Worm (Caenorhabditis elegans) whole organism, L2 larva: Measurements from ENCODE around the gene nfx-1.

ENCODE experiments used
- C34F6.9 ChIP-seq: fragments of 150-350 bp; optimal IDR thresholded peaks from 2 replicates; lab custom pipeline; 2014; ENCODE audit warnings: missing biosample characterization, missing genetic modification characterization
- F13H6.1 ChIP-seq: sonication (generic microtip); optimal IDR thresholded peaks from 2 replicates; lab custom pipeline; 2016; ENCODE audit warnings: missing genetic modification characterization, missing compliant biosample characterization
- R02D3.7 ChIP-seq: fragments of 150-350 bp; optimal IDR thresholded peaks from 2 replicates; lab custom pipeline; 2014; ENCODE audit warnings: missing biosample characterization, missing genetic modification characterization
- Y55F3AM.14 ChIP-seq: fragments of 200-800 bp; sonication (Bioruptor generic); optimal IDR thresholded peaks from 2 replicates; lab custom pipeline; 2018; ENCODE audit warnings: mild to moderate bottlenecking, missing genetic modification characterization, missing compliant biosample characterization
- ZK546.5 ChIP-seq: sonication (generic microtip); optimal IDR thresholded peaks from 2 replicates; lab custom pipeline; 2017; ENCODE audit warnings: missing biosample characterization, missing genetic modification characterization
- alr-1 ChIP-seq: fragments of 150-350 bp; optimal IDR thresholded peaks from 2 replicates; lab custom pipeline; 2014; ENCODE audit warnings: missing biosample characterization, missing genetic modification characterization
- aly-2 ChIP-seq: fragments of 150-350 bp; optimal IDR thresholded peaks from 2 replicates; lab custom pipeline; 2014; ENCODE audit warnings: missing biosample characterization, missing genetic modification characterization
- ama-1 ChIP-seq: fragments of 150-350 bp; optimal IDR thresholded peaks from 2 replicates; lab custom pipeline; 2018; ENCODE audit warnings: inconsistent platforms
- blmp-1 ChIP-seq: sonication (generic microtip); optimal IDR thresholded peaks from 2 replicates; lab custom pipeline; 2017; ENCODE audit warnings: missing genetic modification characterization, mild to moderate bottlenecking, missing compliant biosample characterization, antibody characterized with exemption, moderate library complexity; ENCODE audit not compliant: insufficient read depth
- ceh-16 ChIP-seq: fragments of 150-350 bp; optimal IDR thresholded peaks from 2 replicates; lab custom pipeline; 2014; ENCODE audit warnings: missing biosample characterization, missing genetic modification characterization
- ceh-82 ChIP-seq: fragments of 150-350 bp; optimal IDR thresholded peaks from 2 replicates; lab custom pipeline; 2014; ENCODE audit warnings: missing biosample characterization, missing genetic modification characterization
- crh-2 ChIP-seq: sonication (generic microtip); optimal IDR thresholded peaks from 2 replicates; lab custom pipeline; 2017; ENCODE audit warnings: missing biosample characterization, missing genetic modification characterization
- dmd-4 ChIP-seq: sonication (generic microtip); optimal IDR thresholded peaks from 2 replicates; lab custom pipeline; 2017; ENCODE audit warnings: missing biosample characterization, missing genetic modification characterization
- egl-27 ChIP-seq: sonication (generic microtip); optimal IDR thresholded peaks from 3 replicates; lab custom pipeline; 2017; ENCODE audit warnings: missing biosample characterization, missing genetic modification reagents, missing genetic modification characterization
- elt-1 ChIP-seq: fragments of 150-350 bp; optimal IDR thresholded peaks from 2 replicates; lab custom pipeline; 2014; ENCODE audit warnings: missing biosample characterization, missing genetic modification characterization
- elt-3 ChIP-seq: sonication (generic microtip); optimal IDR thresholded peaks from 2 replicates; lab custom pipeline; 2017; ENCODE audit warnings: missing biosample characterization, missing genetic modification characterization
- fos-1 ChIP-seq: fragments of 150-350 bp; optimal IDR thresholded peaks from 2 replicates; lab custom pipeline; 2014; ENCODE audit warnings: missing biosample characterization, missing genetic modification characterization
- gmeb-1 ChIP-seq: fragments of 150-350 bp; optimal IDR thresholded peaks from 2 replicates; lab custom pipeline; 2014; ENCODE audit warnings: missing biosample characterization, missing genetic modification characterization
- lin-11 ChIP-seq: fragments of 150-350 bp; sonication (generic microtip); optimal IDR thresholded peaks from 2 replicates; lab custom pipeline; 2014; ENCODE audit warnings: missing biosample characterization, missing genetic modification characterization, inconsistent platforms, mixed read lengths
- lin-13 ChIP-seq: fragments of 150-350 bp; optimal IDR thresholded peaks from 2 replicates; lab custom pipeline; 2014; ENCODE audit warnings: missing biosample characterization, missing genetic modification reagents, missing genetic modification characterization
- lin-39 ChIP-seq: fragments of 150-350 bp; optimal IDR thresholded peaks from 2 replicates; lab custom pipeline; 2014; ENCODE audit warnings: missing biosample characterization, missing genetic modification reagents, missing genetic modification characterization
- lsy-2 ChIP-seq, 2 experiments: fragments of 150-350 bp in 1 of 2; sonication (generic microtip) in 1 of 2; optimal IDR thresholded peaks; 2 replicates each; lab custom pipeline; 2014 to 2017; ENCODE audit warnings: missing biosample characterization in 2 of 2, missing genetic modification characterization in 2 of 2
- mab-5 ChIP-seq: fragments of 150-350 bp; optimal IDR thresholded peaks from 2 replicates; lab custom pipeline; 2014; ENCODE audit warnings: missing biosample characterization, missing genetic modification characterization
- mbf-1 ChIP-seq: sonication (generic microtip); optimal IDR thresholded peaks from 2 replicates; lab custom pipeline; 2017; ENCODE audit warnings: missing biosample characterization, missing genetic modification characterization
- mdl-1 ChIP-seq, 2 experiments: fragments of 150-350 bp in 1 of 2; sonication (generic microtip) in 1 of 2; optimal IDR thresholded peaks; 2 replicates each; lab custom pipeline; 2017; ENCODE audit warnings: missing biosample characterization in 2 of 2, missing genetic modification characterization in 2 of 2
- nhr-10 ChIP-seq: sonication (generic microtip); optimal IDR thresholded peaks from 2 replicates; lab custom pipeline; 2017; ENCODE audit warnings: missing biosample characterization, missing genetic modification characterization
- nhr-11 ChIP-seq: fragments of 150-350 bp; optimal IDR thresholded peaks from 2 replicates; lab custom pipeline; 2014; ENCODE audit warnings: missing biosample characterization, missing genetic modification characterization
- nhr-12 ChIP-seq: fragments of 150-350 bp; optimal IDR thresholded peaks from 2 replicates; lab custom pipeline; 2014; ENCODE audit warnings: missing biosample characterization, missing genetic modification characterization
- nhr-129 ChIP-seq: fragments of 150-350 bp; optimal IDR thresholded peaks from 2 replicates; lab custom pipeline; 2014; ENCODE audit warnings: missing biosample characterization, missing genetic modification characterization
- nhr-21 ChIP-seq: fragments of 150-350 bp; optimal IDR thresholded peaks from 2 replicates; lab custom pipeline; 2014; ENCODE audit warnings: missing biosample characterization, missing genetic modification characterization
- nhr-23 ChIP-seq: fragments of 150-350 bp; optimal IDR thresholded peaks from 2 replicates; lab custom pipeline; 2014; ENCODE audit warnings: missing biosample characterization, missing genetic modification reagents, missing genetic modification characterization
- nhr-237 ChIP-seq: fragments of 150-350 bp; optimal IDR thresholded peaks from 2 replicates; lab custom pipeline; 2014; ENCODE audit warnings: missing biosample characterization, missing genetic modification characterization
- nhr-25 ChIP-seq: fragments of 150-350 bp; sonication (generic microtip); optimal IDR thresholded peaks from 3 replicates; lab custom pipeline; 2014; ENCODE audit warnings: missing biosample characterization, missing genetic modification characterization
- nhr-6 ChIP-seq: fragments of 150-350 bp; optimal IDR thresholded peaks from 2 replicates; lab custom pipeline; 2014; ENCODE audit warnings: missing biosample characterization, missing genetic modification characterization
- nhr-77 ChIP-seq: fragments of 150-350 bp; optimal IDR thresholded peaks from 2 replicates; lab custom pipeline; 2014; ENCODE audit warnings: missing biosample characterization, missing genetic modification characterization
- peb-1 ChIP-seq: fragments of 150-350 bp; optimal IDR thresholded peaks from 2 replicates; lab custom pipeline; 2014; ENCODE audit warnings: missing biosample characterization, missing genetic modification characterization
- sem-4 ChIP-seq: fragments of 150-350 bp; optimal IDR thresholded peaks from 2 replicates; lab custom pipeline; 2014; ENCODE audit warnings: missing biosample characterization, missing genetic modification reagents, missing genetic modification characterization
- skn-1 ChIP-seq: sonication (generic microtip); optimal IDR thresholded peaks from 2 replicates; lab custom pipeline; 2017; ENCODE audit warnings: missing biosample characterization, missing genetic modification characterization
- sma-3 ChIP-seq: sonication (generic microtip); optimal IDR thresholded peaks from 2 replicates; lab custom pipeline; 2016; ENCODE audit warnings: missing genetic modification reagents, missing genetic modification characterization, missing compliant biosample characterization
- sma-9 ChIP-seq, 2 experiments: fragments of 150-350 bp in 1 of 2; sonication (generic microtip) in 1 of 2; optimal IDR thresholded peaks; 2 replicates each; lab custom pipeline; 2014 to 2016; ENCODE audit warnings: missing genetic modification characterization in 2 of 2, mild to moderate bottlenecking in 1 of 2, missing biosample characterization in 1 of 2, missing compliant biosample characterization in 1 of 2, missing genetic modification reagents in 1 of 2, moderate library complexity in 1 of 2
- snpc-4 ChIP-seq: fragments of 150-350 bp; optimal IDR thresholded peaks from 2 replicates; lab custom pipeline; 2014; ENCODE audit warnings: missing biosample characterization, missing genetic modification characterization
- unc-39 ChIP-seq: fragments of 150-350 bp; optimal IDR thresholded peaks from 2 replicates; lab custom pipeline; 2014; ENCODE audit warnings: missing biosample characterization, missing genetic modification characterization
- unc-55 ChIP-seq: fragments of 150-350 bp; sonication (generic microtip); optimal IDR thresholded peaks from 3 replicates; lab custom pipeline; 2014; ENCODE audit warnings: missing biosample characterization, missing genetic modification reagents, missing genetic modification characterization
- unc-62 ChIP-seq: fragments of 150-350 bp; optimal IDR thresholded peaks from 2 replicates; lab custom pipeline; 2014; ENCODE audit warnings: missing biosample characterization, missing genetic modification reagents, missing genetic modification characterization
- zag-1 ChIP-seq: fragments of 150-350 bp; optimal IDR thresholded peaks from 2 replicates; lab custom pipeline; 2014; ENCODE audit warnings: missing biosample characterization, missing genetic modification characterization
- ztf-1 ChIP-seq: fragments of 200-800 bp; sonication (Bioruptor generic); conservative IDR thresholded peaks from 2 replicates; pipeline ENCODE4 v1.3.6; 2022; ENCODE audit warnings: missing genetic modification characterization, missing compliant biosample characterization
- ztf-11 ChIP-seq: sonication (generic microtip); optimal IDR thresholded peaks from 2 replicates; lab custom pipeline; 2017; ENCODE audit warnings: missing biosample characterization, missing genetic modification characterization
- ztf-4 ChIP-seq: fragments of 150-350 bp; optimal IDR thresholded peaks from 2 replicates; lab custom pipeline; 2014; ENCODE audit warnings: missing biosample characterization, missing genetic modification characterization

nfx-1 gene

DNA sequence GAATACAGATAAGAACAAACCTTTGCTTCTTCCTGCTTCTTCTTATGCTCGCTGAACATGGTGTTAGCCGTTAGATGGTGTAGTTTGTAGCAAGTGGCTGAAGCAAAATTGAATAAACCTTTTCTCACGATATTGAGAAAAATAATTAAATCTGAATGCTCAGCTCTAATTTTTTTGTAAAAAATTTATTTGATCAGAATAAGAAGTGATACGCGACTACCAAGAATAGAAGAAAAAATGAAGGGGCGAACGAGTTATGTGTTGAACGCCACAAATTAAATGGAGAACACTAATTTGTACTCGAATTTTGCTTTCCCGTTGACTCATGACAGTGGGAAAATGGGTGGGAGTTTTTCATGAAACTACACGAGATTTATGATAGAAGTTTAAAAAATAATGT is 31.9 kb upstream of the nfx-1 start, which contains the start of gene C56G2.9:
TSS of gene C56G2.9 (minus strand) at position 101 of the 400 bp plus-strand sequence.
- TF ChIP-seq nhr-11 (tag; lab: Kevin White, UChicago) = no peak
- TF ChIP-seq aly-2 (tag; lab: Kevin White, UChicago) = no peak
- no peak for TF ChIP-seq mdl-1 (tag; optimal IDR thresholded peaks at IDR 0.05; lab: Kevin White, UChicago)
- no peak for TF ChIP-seq nhr-21 (tag; lab: Kevin White, UChicago)
- no peak for TF ChIP-seq F13H6.1 (tag; lab: Kevin White, UChicago)
- no peak for TF ChIP-seq sem-4 (tag; lab: Kevin White, UChicago)
- TF ChIP-seq, all 48 proteins: peak for 0

- TF ChIP-seq lsy-2 (tag; optimal IDR thresholded peaks at IDR 0.05; lab: Kevin White, UChicago) = peak; percentile 96 to 98
- peak; percentile 72 for TF ChIP-seq sma-9 (GFP tag; optimal IDR thresholded peaks at IDR 0.05; lab: Kevin White, UChicago)
- no peak for TF ChIP-seq sma-9 (tag; optimal IDR thresholded peaks at IDR 0.05; lab: Kevin White, UChicago)
- TF ChIP-seq elt-3 (tag; lab: Kevin White, UChicago) = no peak
- TF ChIP-seq ztf-1 = no peak
- no peak for TF ChIP-seq nhr-11 (tag; lab: Kevin White, UChicago)
- TF ChIP-seq ztf-11 (tag; lab: Kevin White, UChicago) = no peak
- TF ChIP-seq mbf-1 (tag; lab: Kevin White, UChicago) = no peak
- peak; percentile 66 for TF ChIP-seq nhr-21 (tag; lab: Kevin White, UChicago)
- no peak for TF ChIP-seq nhr-23
- TF ChIP-seq unc-55 (GFP tag; lab: Kevin White, UChicago) = peak; percentile 95
- TF ChIP-seq nhr-77 = no peak
- peak; percentile 85 for TF ChIP-seq sem-4 (tag; lab: Kevin White, UChicago)
- TF ChIP-seq lin-11 = peak; percentile 3
- TF ChIP-seq skn-1 = no peak
- no peak for TF ChIP-seq alr-1
- TF ChIP-seq ztf-4 (tag; lab: Kevin White, UChicago) = peak; percentile 73
- peak in 1 of 2 experiments; percentile 2 for TF ChIP-seq mdl-1 (tag; optimal IDR thresholded peaks at IDR 0.05; lab: Kevin White, UChicago)
- TF ChIP-seq lin-39 = no peak
- TF ChIP-seq sma-3 (GFP tag; lab: Kevin White, UChicago) = peak; percentile 74
- TF ChIP-seq ceh-16 (tag; lab: Kevin White, UChicago) = no peak
- no peak for TF ChIP-seq nhr-237 (tag; lab: Kevin White, UChicago)
- TF ChIP-seq ama-1 (lab: Kevin White, UChicago) = peak; percentile 53
- no peak for TF ChIP-seq aly-2 (tag; lab: Kevin White, UChicago)
- peak; percentile 87 for TF ChIP-seq F13H6.1 (tag; lab: Kevin White, UChicago)
- peak; percentile 29 for TF ChIP-seq Y55F3AM.14 (GFP tag; lab: Kevin White, UChicago)
- TF ChIP-seq ZK546.5 (tag; lab: Kevin White, UChicago) = no peak
- TF ChIP-seq zag-1 (tag; lab: Kevin White, UChicago) = peak; percentile 45
- TF ChIP-seq nhr-25 (tag; lab: Kevin White, UChicago) = peak; percentile 83
- TF ChIP-seq blmp-1 (tag; lab: Kevin White, UChicago) = peak; percentile 34
- peak; percentile 84 for TF ChIP-seq lin-13 (GFP tag; lab: Kevin White, UChicago)
- no peak for TF ChIP-seq ceh-82
- TF ChIP-seq peb-1 (tag; lab: Kevin White, UChicago) = no peak
- TF ChIP-seq elt-1 (tag; lab: Kevin White, UChicago) = no peak
- peak; percentile 90 for TF ChIP-seq crh-2 (tag; lab: Kevin White, UChicago)
- peak; percentile 65 for TF ChIP-seq egl-27
- peak; percentile 93 for TF ChIP-seq nhr-129 (tag; lab: Kevin White, UChicago)
- TF ChIP-seq dmd-4 = no peak
- peak; percentile 91 for TF ChIP-seq nhr-6 (tag; lab: Kevin White, UChicago)
- peak; percentile 53 for TF ChIP-seq mab-5 (tag; lab: Kevin White, UChicago)
- TF ChIP-seq nhr-12 (tag; lab: Kevin White, UChicago) = no peak
- peak; percentile 53 for TF ChIP-seq nhr-10 (tag; lab: Kevin White, UChicago)
- peak; percentile 45 for TF ChIP-seq snpc-4 (tag; lab: Kevin White, UChicago)
- TF ChIP-seq unc-62 = no peak
- peak; percentile 22 for TF ChIP-seq R02D3.7 (tag; lab: Kevin White, UChicago)
- TF ChIP-seq fos-1 = peak; percentile 81
- peak; percentile 94 for TF ChIP-seq C34F6.9 (tag; lab: Kevin White, UChicago)
- peak; percentile 75 for TF ChIP-seq gmeb-1 (tag; lab: Kevin White, UChicago)
- TF ChIP-seq unc-39 (tag; lab: Kevin White, UChicago) = no peak
Measured at ce11 chrIII:6344737-6345136, 30.4 kb upstream of the nfx-1 start.
